Worm (Caenorhabditis elegans) whole organism, L4/young adult: ENCODE results near the gene ugt-63.

Experiments
- W03F9.2 ChIP-seq: fragments of 150-350 bp; optimal IDR thresholded peaks from 2 replicates; lab custom pipeline; 2014; ENCODE audit warnings: missing biosample characterization, missing genetic modification characterization
- dao-5 ChIP-seq: sonication (generic microtip); optimal IDR thresholded peaks from 2 replicates; lab custom pipeline; 2016; ENCODE audit warnings: missing genotype, missing genetic modification characterization, moderate library complexity, missing compliant biosample characterization
- him-1 ChIP-seq: sonication (generic microtip); optimal IDR thresholded peaks from 2 replicates; lab custom pipeline; 2016; ENCODE audit warnings: missing genotype, missing genetic modification reagents, missing genetic modification characterization, missing compliant biosample characterization

ugt-63 gene

DNA sequence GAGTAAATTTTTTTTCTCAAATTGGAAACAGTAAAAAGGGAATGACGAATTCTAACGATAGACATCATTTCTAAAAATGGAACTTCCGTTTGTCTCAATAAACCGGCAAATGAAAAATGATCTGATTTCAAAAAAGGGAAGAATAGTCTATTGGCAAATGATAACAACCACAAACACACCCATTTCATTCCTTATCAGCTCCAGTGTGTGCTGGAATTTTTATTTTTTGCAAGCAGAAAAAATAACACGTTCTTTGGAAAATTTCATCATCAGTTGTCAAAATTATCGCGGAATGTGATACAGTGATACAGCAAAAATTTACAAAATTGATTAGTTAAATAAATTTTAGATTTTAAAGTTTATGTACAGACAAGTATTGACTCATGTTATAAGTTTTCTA, 43.2 kb downstream of the ugt-63 start:
- TF ChIP-seq him-1 (no peak), dao-5 (tag; lab: Kevin White, UChicago) (no peak), W03F9.2 (no peak)

ce11 chrV:5064761-5065421, 45.7 kb downstream of the ugt-63 start, which contains the start of gene mlk-1:
Gene mlk-1, minus strand, starts transcription at chrV:5064811.
- TF ChIP-seq him-1 = peak; percentile 37
- no peak for TF ChIP-seq W03F9.2
